Fruit fly (Drosophila melanogaster) whole organism, embryonic: ENCODE data around the gene Lim3.

Source experiments
- BtbVII ChIP-seq: fragments of 200-800 bp; sonication (Bioruptor generic); optimal IDR thresholded peaks from 3 replicates; lab custom pipeline; 2017; ENCODE audit warnings: missing biosample characterization, mild to moderate bottlenecking, missing genetic modification characterization
- CG12236 ChIP-seq: fragments of 200-800 bp; sonication (Bioruptor generic); optimal IDR thresholded peaks from 2 replicates; lab custom pipeline; 2016; ENCODE audit warnings: missing biosample characterization, missing genetic modification characterization
- CG12391 ChIP-seq: fragments of 200-800 bp; sonication (Bioruptor generic); optimal IDR thresholded peaks from 3 replicates; lab custom pipeline; 2018; ENCODE audit warnings: missing biosample characterization, mild to moderate bottlenecking, missing genetic modification characterization, moderate library complexity
- CG12942 ChIP-seq: fragments of 200-800 bp; sonication (Bioruptor generic); optimal IDR thresholded peaks from 3 replicates; lab custom pipeline; 2016; ENCODE audit warnings: missing biosample characterization, missing genetic modification characterization
- CG13775 ChIP-seq: fragments of 200-800 bp; sonication (Bioruptor generic); optimal IDR thresholded peaks from 3 replicates; lab custom pipeline; 2017; ENCODE audit warnings: missing biosample characterization, mild to moderate bottlenecking, missing genetic modification characterization
- CG13894 ChIP-seq: fragments of 200-800 bp; sonication (Bioruptor generic); optimal IDR thresholded peaks from 3 replicates; lab custom pipeline; 2018; ENCODE audit warnings: missing biosample characterization, mild to moderate bottlenecking, missing genetic modification characterization, moderate library complexity
- CG15011 ChIP-seq: fragments of 200-800 bp; sonication (Bioruptor generic); optimal IDR thresholded peaks from 3 replicates; lab custom pipeline; 2018; ENCODE audit warnings: missing biosample characterization, mild to moderate bottlenecking, missing genetic modification characterization
- CG15514 ChIP-seq: fragments of 200-800 bp; sonication (Bioruptor generic); optimal IDR thresholded peaks from 3 replicates; lab custom pipeline; 2017; ENCODE audit warnings: missing biosample characterization, missing genetic modification characterization, mild to moderate bottlenecking, moderate library complexity, missing genetic modification reagents
- CG15696 ChIP-seq: fragments of 200-800 bp; sonication (Bioruptor generic); optimal IDR thresholded peaks from 2 replicates; lab custom pipeline; 2019; ENCODE audit warnings: missing biosample characterization, mild to moderate bottlenecking, missing genetic modification characterization, moderate library complexity
- CG30020 ChIP-seq: fragments of 200-800 bp; optimal IDR thresholded peaks from 2 replicates; lab custom pipeline; 2019; ENCODE audit warnings: missing biosample characterization, mild to moderate bottlenecking, missing genetic modification characterization, moderate library complexity
- CG32772 ChIP-seq: fragments of 200-800 bp; sonication (Bioruptor generic); IDR thresholded peaks from 2 replicates; pipeline ENCODE4 v1.3.6; 2022; ENCODE audit warnings: missing biosample characterization, missing genetic modification characterization
- CG34376 ChIP-seq: fragments of 200-800 bp; sonication (Bioruptor generic); optimal IDR thresholded peaks from 2 replicates; lab custom pipeline; 2018; ENCODE audit warnings: missing biosample characterization, mild to moderate bottlenecking, missing genetic modification characterization
- CG42726 ChIP-seq: fragments of 200-800 bp; sonication (Bioruptor generic); IDR thresholded peaks from 2 replicates; pipeline ENCODE4 v1.3.6; 2022; ENCODE audit warnings: missing biosample characterization, missing genetic modification characterization; ENCODE audit not compliant: partially characterized antibody
- CG6791 ChIP-seq: fragments of 200-800 bp; sonication (Bioruptor generic); IDR thresholded peaks from 3 replicates; pipeline ENCODE4 v1.3.6; 2022; ENCODE audit warnings: missing biosample characterization, missing genetic modification characterization; ENCODE audit not compliant: partially characterized antibody
- CG8089 ChIP-seq: fragments of 200-800 bp; sonication (Bioruptor generic); optimal IDR thresholded peaks from 3 replicates; lab custom pipeline; 2016; ENCODE audit warnings: missing biosample characterization, missing genetic modification characterization
- CG9215 ChIP-seq: fragments of 200-800 bp; sonication (Bioruptor generic); IDR thresholded peaks from 2 replicates; pipeline ENCODE4 v1.3.6; 2022; ENCODE audit warnings: missing biosample characterization, missing genetic modification characterization
- CoRest ChIP-seq: fragments of 200-800 bp; sonication (Bioruptor generic); optimal IDR thresholded peaks from 3 replicates; lab custom pipeline; 2018; ENCODE audit warnings: missing biosample characterization, mild to moderate bottlenecking, missing genetic modification characterization, moderate library complexity
- Dip2 ChIP-seq: fragments of 200-800 bp; sonication (Bioruptor generic); IDR thresholded peaks from 2 replicates; pipeline ENCODE4 v1.3.6; 2022; ENCODE audit warnings: missing biosample characterization, missing genetic modification characterization
- Dll ChIP-seq: fragments of 200-800 bp; sonication (Bioruptor generic); IDR thresholded peaks from 4 replicates; pipeline ENCODE4 v1.3.6; 2022; ENCODE audit warnings: missing biosample characterization, missing genetic modification characterization; ENCODE audit not compliant: partially characterized antibody
- Dp ChIP-seq: fragments of 200-800 bp; sonication (Bioruptor generic); optimal IDR thresholded peaks from 2 replicates; lab custom pipeline; 2018; ENCODE audit warnings: missing biosample characterization, mild to moderate bottlenecking, missing genetic modification characterization, moderate library complexity
- Lim3 ChIP-seq: fragments of 200-800 bp; sonication (Bioruptor generic); IDR thresholded peaks from 2 replicates; pipeline ENCODE4 v1.3.6; 2022; ENCODE audit warnings: missing biosample characterization, missing genetic modification characterization
- Mad ChIP-seq: fragments of 200-800 bp; sonication (Bioruptor generic); optimal IDR thresholded peaks from 2 replicates; lab custom pipeline; 2016; ENCODE audit warnings: missing biosample characterization, missing genetic modification characterization
- Meics ChIP-seq: fragments of 200-800 bp; sonication (Bioruptor generic); optimal IDR thresholded peaks from 2 replicates; lab custom pipeline; 2017; ENCODE audit warnings: missing biosample characterization, mild to moderate bottlenecking, missing genetic modification characterization
- NC2α ChIP-seq: fragments of 200-800 bp; sonication (Bioruptor generic); optimal IDR thresholded peaks from 2 replicates; lab custom pipeline; 2016; ENCODE audit warnings: missing biosample characterization, missing genetic modification characterization
- Poxn ChIP-seq: fragments of 200-800 bp; sonication (Bioruptor generic); IDR thresholded peaks from 2 replicates; pipeline ENCODE4 v1.3.6; 2022; ENCODE audit warnings: missing biosample characterization, missing genetic modification characterization
- Ravus ChIP-seq: fragments of 200-800 bp; sonication (Bioruptor generic); IDR thresholded peaks from 2 replicates; pipeline ENCODE4 v1.3.6; 2022; ENCODE audit warnings: missing biosample characterization, missing genetic modification characterization
- Sox100B ChIP-seq: fragments of 200-800 bp; sonication (Bioruptor generic); optimal IDR thresholded peaks from 3 replicates; lab custom pipeline; 2018; ENCODE audit warnings: missing biosample characterization, mild to moderate bottlenecking, missing genetic modification characterization
- Sry-β ChIP-seq: fragments of 200-800 bp; sonication (Bioruptor generic); optimal IDR thresholded peaks from 2 replicates; lab custom pipeline; 2018; ENCODE audit warnings: missing biosample characterization, mild to moderate bottlenecking, missing genetic modification characterization, moderate library complexity
- aop ChIP-seq: fragments of 200-800 bp; sonication (Bioruptor generic); IDR thresholded peaks from 2 replicates; pipeline ENCODE4 v1.3.6; 2022; ENCODE audit warnings: missing biosample characterization, missing genetic modification characterization
- croc ChIP-seq: fragments of 200-800 bp; sonication (Bioruptor generic); conservative IDR thresholded peaks from 3 replicates; pipeline ENCODE4 v1.3.6; 2022; ENCODE audit warnings: missing biosample characterization, missing genetic modification characterization
- dimm ChIP-seq: fragments of 200-800 bp; sonication (Bioruptor generic); IDR thresholded peaks from 2 replicates; pipeline ENCODE4 v1.3.6; 2022; ENCODE audit warnings: missing biosample characterization, missing genetic modification characterization
- dmrt11E ChIP-seq: fragments of 200-800 bp; sonication (Bioruptor generic); optimal IDR thresholded peaks from 3 replicates; lab custom pipeline; 2018; ENCODE audit warnings: missing biosample characterization, mild to moderate bottlenecking, missing genetic modification characterization, moderate library complexity
- eyg ChIP-seq: fragments of 200-800 bp; sonication (Bioruptor generic); optimal IDR thresholded peaks from 3 replicates; lab custom pipeline; 2016; ENCODE audit warnings: missing biosample characterization, missing genetic modification characterization
- fu2 ChIP-seq: fragments of 200-800 bp; sonication (Bioruptor generic); optimal IDR thresholded peaks from 2 replicates; lab custom pipeline; 2016; ENCODE audit warnings: missing biosample characterization, missing genetic modification characterization
- grau ChIP-seq: fragments of 200-800 bp; optimal IDR thresholded peaks from 3 replicates; lab custom pipeline; 2019; ENCODE audit warnings: missing biosample characterization, mild to moderate bottlenecking, missing genetic modification characterization, moderate library complexity
- gt ChIP-seq: fragments of 200-800 bp; sonication (Bioruptor generic); IDR thresholded peaks from 2 replicates; pipeline ENCODE4 v1.3.6; 2022; ENCODE audit warnings: missing biosample characterization, missing genetic modification characterization
- h ChIP-seq: fragments of >200 bp; optimal IDR thresholded peaks from 2 replicates; lab custom pipeline; 2017
- kah ChIP-seq: fragments of 200-800 bp; sonication (Bioruptor generic); optimal IDR thresholded peaks from 2 replicates; lab custom pipeline; 2018; ENCODE audit warnings: missing biosample characterization, mild to moderate bottlenecking, missing genetic modification characterization
- kay ChIP-seq: fragments of 200-800 bp; sonication (Bioruptor generic); optimal IDR thresholded peaks from 2 replicates; lab custom pipeline; 2016; ENCODE audit warnings: missing biosample characterization, missing genetic modification characterization
- kni ChIP-seq: fragments of 200-800 bp; sonication (Bioruptor generic); optimal IDR thresholded peaks from 3 replicates; lab custom pipeline; 2017; ENCODE audit warnings: mild to moderate bottlenecking, missing biosample characterization, missing genetic modification reagents, missing genetic modification characterization
- lola ChIP-seq, 3 experiments: fragments of >200 bp in 2 of 3; fragments of 200-800 bp in 1 of 3; sonication (Bioruptor generic) in 1 of 3; optimal IDR thresholded peaks; 2 replicates each; lab custom pipeline; 2017 to 2019; ENCODE audit warnings: missing biosample characterization in 3 of 3, missing genetic modification characterization in 3 of 3, mild to moderate bottlenecking in 1 of 3, moderate library complexity in 1 of 3
- nerfin-1 ChIP-seq: fragments of 200-800 bp; sonication (Bioruptor generic); optimal IDR thresholded peaks from 3 replicates; lab custom pipeline; 2019; ENCODE audit warnings: missing biosample characterization, mild to moderate bottlenecking, missing genetic modification characterization, moderate library complexity
- otp ChIP-seq: fragments of 200-800 bp; sonication (Bioruptor generic); IDR thresholded peaks from 3 replicates; pipeline ENCODE4, ENCODE4 v1.3.6; 2022; ENCODE audit warnings: missing biosample characterization, missing genetic modification characterization
- pum ChIP-seq: fragments of 200-800 bp; sonication (Bioruptor generic); optimal IDR thresholded peaks from 2 replicates; lab custom pipeline; 2016; ENCODE audit warnings: missing biosample characterization, missing genetic modification characterization
- pzg ChIP-seq: fragments of 200-800 bp; sonication (Bioruptor generic); optimal IDR thresholded peaks from 3 replicates; lab custom pipeline; 2018; ENCODE audit warnings: missing biosample characterization, mild to moderate bottlenecking, missing genetic modification characterization, moderate library complexity
- salm ChIP-seq: fragments of 200-800 bp; sonication (Bioruptor generic); optimal IDR thresholded peaks from 2 replicates; lab custom pipeline; 2018; ENCODE audit warnings: missing biosample characterization, mild to moderate bottlenecking, missing genetic modification characterization
- tio ChIP-seq: fragments of 200-800 bp; sonication (Bioruptor generic); optimal IDR thresholded peaks from 2 replicates; lab custom pipeline; 2017; ENCODE audit warnings: missing biosample characterization, missing genetic modification characterization, inconsistent platforms
- trem ChIP-seq: fragments of 200-800 bp; optimal IDR thresholded peaks from 3 replicates; lab custom pipeline; 2019; ENCODE audit warnings: missing biosample characterization, mild to moderate bottlenecking, missing genetic modification characterization, moderate library complexity
- trh ChIP-seq: fragments of 200-800 bp; sonication (Bioruptor generic); optimal IDR thresholded peaks from 2 replicates; lab custom pipeline; 2016; ENCODE audit warnings: missing biosample characterization, missing genetic modification characterization
- wdn ChIP-seq: fragments of 200-800 bp; sonication (Bioruptor generic); IDR thresholded peaks from 2 replicates; pipeline ENCODE4 v1.3.6; 2022; ENCODE audit warnings: missing biosample characterization, missing genetic modification characterization

The Lim3 gene

dm6 chr2L:19045111-19045560, 63.1 kb downstream of the Lim3 start, which contains the start of the genes Ttc19 and Acn (continued):
- TF ChIP-seq Sry-β (no peak), kni (GFP tag; lab: Kevin White, UChicago) (no peak), Mad (peak; percentile 81), lola (GFP tag; optimal IDR thresholded peaks at IDR 0.05; lab: Kevin White, UChicago) (peak in 1 of 3 experiments; percentile 80), CG15011 (no peak), h (lab: Kevin White, UChicago) (no peak), Meics (GFP tag; lab: Kevin White, UChicago) (peak; percentile 79), CG12391 (tag; lab: Kevin White, UChicago) (peak; percentile 94), CG13894 (tag; lab: Kevin White, UChicago) (no peak), otp (GFP tag; lab: Robert Waterston, UW) (peak; percentile 71; the same call in 2 of the 3 replicates), CG6791 (peak; percentile 96), kay (GFP tag; lab: Kevin White, UChicago) (peak; percentile 55), croc (GFP tag; lab: Robert Waterston, UW) (peak; percentile 56; the same call in 1 of the 3 replicates), pzg (GFP tag; lab: Kevin White, UChicago) (peak; percentile 73), CoRest (tag; lab: Kevin White, UChicago) (peak; percentile 88), Lim3 (GFP tag; lab: Robert Waterston, UW) (peak; percentile 46; the same call in 1 of the 2 replicates), CG12942 (GFP tag; lab: Kevin White, UChicago) (peak; percentile 79), trem (tag; lab: Kevin White, UChicago) (peak; percentile 90), aop (GFP tag; lab: Robert Waterston, UW) (0 out of 2 replicates have a peak, but pooled peaks have one; percentile 20), Poxn (GFP tag; lab: Robert Waterston, UW) (0 out of 2 replicates have a peak, but pooled peaks have one; percentile 44), CG42726 (peak; percentile 92), salm (peak; percentile 40), Dp (peak; percentile 53), CG8089 (peak; percentile 81), dimm (GFP tag; lab: Robert Waterston, UW) (peak; percentile 48), gt (GFP tag; lab: Robert Waterston, UW) (0 out of 2 replicates have a peak, but pooled peaks have one; percentile 40), eyg (peak; percentile 88), fu2 (peak; percentile 90), CG30020 (tag; lab: Kevin White, UChicago) (peak; percentile 83), NC2α (GFP tag; lab: Kevin White, UChicago) (peak; percentile 76), Ravus (GFP tag; lab: Robert Waterston, UW) (peak; percentile 18; the same call in 1 of the 2 replicates), BtbVII (peak; percentile 6), trh (GFP tag; lab: Kevin White, UChicago) (peak; percentile 56), kah (GFP tag; lab: Kevin White, UChicago) (peak; percentile 29), nerfin-1 (tag; lab: Kevin White, UChicago) (peak; percentile 77), Dip2 (no peak), CG34376 (GFP tag; lab: Kevin White, UChicago) (peak; percentile 75), CG12236 (GFP tag; lab: Kevin White, UChicago) (peak; percentile 86), CG15514 (GFP tag; lab: Kevin White, UChicago) (peak; percentile 79), wdn (GFP tag; lab: Robert Waterston, UW) (peak; percentile 83), CG9215 (peak; percentile 79), CG15696 (tag; lab: Kevin White, UChicago) (peak; percentile 79), CG32772 (GFP tag; lab: Robert Waterston, UW) (peak; percentile 81), tio (GFP tag; lab: Kevin White, UChicago) (no peak), dmrt11E (tag; lab: Kevin White, UChicago) (peak; percentile 74), Sox100B (GFP tag; lab: Kevin White, UChicago) (no peak), CG13775 (peak; percentile 91), Dll (GFP tag; lab: Robert Waterston, UW) (peak; percentile 98), pum (peak; percentile 91), grau (tag; lab: Kevin White, UChicago) (peak; percentile 78)
